Worm (Caenorhabditis elegans) whole organism, L1 larva: Measurements from ENCODE around the gene maph-9.

Experiments
- C04F5.9 ChIP-seq: sonication (generic microtip); optimal IDR thresholded peaks from 2 replicates; lab custom pipeline; 2016; ENCODE audit warnings: missing genetic modification characterization, missing compliant biosample characterization
- C16A3.4 ChIP-seq: fragments of 150-350 bp; optimal IDR thresholded peaks from 2 replicates; lab custom pipeline; 2014; ENCODE audit warnings: missing biosample characterization, missing genetic modification characterization
- F16B12.6 ChIP-seq: fragments of 150-350 bp; optimal IDR thresholded peaks from 2 replicates; lab custom pipeline; 2014; ENCODE audit warnings: missing biosample characterization, missing genetic modification characterization
- aha-1 ChIP-seq: fragments of 150-350 bp; optimal IDR thresholded peaks from 2 replicates; lab custom pipeline; 2014; ENCODE audit warnings: missing biosample characterization, missing genetic modification characterization
- alr-1 ChIP-seq: fragments of 200-800 bp; sonication (Bioruptor generic); optimal IDR thresholded peaks from 2 replicates; lab custom pipeline; 2018; ENCODE audit warnings: borderline replicate concordance, mild to moderate bottlenecking, missing genetic modification characterization, missing compliant biosample characterization
- blmp-1 ChIP-seq: fragments of 150-350 bp; optimal IDR thresholded peaks from 2 replicates; lab custom pipeline; 2014; ENCODE audit warnings: missing biosample characterization, missing genetic modification characterization
- ceh-8 ChIP-seq: fragments of 200-800 bp; sonication (Bioruptor generic); optimal IDR thresholded peaks from 2 replicates; lab custom pipeline; 2018; ENCODE audit warnings: mild to moderate bottlenecking, missing genetic modification characterization, moderate library complexity, missing compliant biosample characterization
- dpl-1 ChIP-seq, 3 experiments: fragments of 150-350 bp in 2 of 3; sonication (generic microtip) in 1 of 3; optimal IDR thresholded peaks; 2 replicates each; lab custom pipeline; 2014 to 2017; ENCODE audit warnings: missing biosample characterization in 3 of 3, missing genetic modification characterization in 3 of 3, missing genetic modification reagents in 3 of 3
- dsc-1 ChIP-seq: sonication (generic microtip); optimal IDR thresholded peaks from 2 replicates; lab custom pipeline; 2016; ENCODE audit warnings: mild to moderate bottlenecking, missing genetic modification characterization, missing compliant biosample characterization
- efl-1 ChIP-seq, 4 experiments: fragments of 150-350 bp; optimal IDR thresholded peaks in 3 of 4; peaks in 1 of 4; 1 replicate in 1 of 4; 2 replicates in 3 of 4; lab custom pipeline; 2014; ENCODE audit warnings: missing biosample characterization in 2 of 4, missing genetic modification characterization in 2 of 4, missing genetic modification reagents in 2 of 4
- egl-13 ChIP-seq: sonication (generic microtip); optimal IDR thresholded peaks from 2 replicates; lab custom pipeline; 2016; ENCODE audit warnings: missing genotype, missing genetic modification reagents, missing genetic modification characterization, missing compliant biosample characterization
- egl-27 ChIP-seq, 2 experiments: fragments of 150-350 bp in 1 of 2; sonication (generic microtip); optimal IDR thresholded peaks; 3 replicates each; lab custom pipeline; 2017 to 2018; ENCODE audit warnings: missing biosample characterization in 2 of 2, missing genetic modification characterization in 2 of 2, missing genetic modification reagents in 2 of 2
- elt-2 ChIP-seq: sonication (generic microtip); optimal IDR thresholded peaks from 2 replicates; lab custom pipeline; 2016; ENCODE audit warnings: missing genetic modification characterization, mild to moderate bottlenecking, inconsistent platforms, missing compliant biosample characterization, missing genetic modification reagents
- ets-5 ChIP-seq: fragments of 200-800 bp; sonication (Bioruptor generic); IDR thresholded peaks from 2 replicates; pipeline ENCODE4 v1.3.6; 2022; ENCODE audit warnings: missing genetic modification characterization, missing compliant biosample characterization
- fkh-10 ChIP-seq: sonication (generic microtip); optimal IDR thresholded peaks from 2 replicates; lab custom pipeline; 2017; ENCODE audit warnings: missing biosample characterization, missing genetic modification reagents, missing genetic modification characterization
- fkh-8 ChIP-seq: sonication (generic microtip); optimal IDR thresholded peaks from 2 replicates; lab custom pipeline; 2016; ENCODE audit warnings: mild to moderate bottlenecking, missing genetic modification characterization, missing compliant biosample characterization
- irx-1 ChIP-seq: sonication (generic microtip); optimal IDR thresholded peaks from 2 replicates; lab custom pipeline; 2016; ENCODE audit warnings: missing genetic modification characterization, missing compliant biosample characterization
- isw-1 ChIP-seq: fragments of 200-800 bp; sonication (Bioruptor generic); IDR thresholded peaks from 2 replicates; pipeline ENCODE4 v1.3.6; 2022; ENCODE audit warnings: missing genetic modification characterization, missing compliant biosample characterization
- jun-1 ChIP-seq: fragments of 150-350 bp; optimal IDR thresholded peaks from 2 replicates; lab custom pipeline; 2014; ENCODE audit warnings: missing biosample characterization, missing genetic modification reagents, missing genetic modification characterization
- lin-14 ChIP-seq: fragments of 200-800 bp; sonication (Bioruptor generic); optimal IDR thresholded peaks from 2 replicates; lab custom pipeline; 2018; ENCODE audit warnings: mild to moderate bottlenecking, missing genetic modification characterization, moderate library complexity, missing compliant biosample characterization
- lin-35 ChIP-seq, 2 experiments: fragments of 150-350 bp; optimal IDR thresholded peaks; 2 replicates each; lab custom pipeline; 2014; ENCODE audit warnings: missing biosample characterization in 2 of 2, missing genetic modification characterization in 2 of 2, missing genetic modification reagents in 2 of 2
- lin-39 ChIP-seq: fragments of 150-350 bp; optimal IDR thresholded peaks from 2 replicates; lab custom pipeline; 2014; ENCODE audit warnings: missing biosample characterization, missing genetic modification reagents, missing genetic modification characterization
- lir-3 ChIP-seq: sonication (generic microtip); optimal IDR thresholded peaks from 2 replicates; lab custom pipeline; 2016; ENCODE audit warnings: mild to moderate bottlenecking, missing genetic modification characterization, moderate library complexity, missing compliant biosample characterization; ENCODE audit not compliant: poor library complexity
- mdl-1 ChIP-seq, 2 experiments: fragments of 150-350 bp; optimal IDR thresholded peaks; 2 replicates each; lab custom pipeline; 2014 to 2017; ENCODE audit warnings: missing biosample characterization in 2 of 2, missing genetic modification characterization in 2 of 2, inconsistent platforms in 1 of 2
- mef-2 ChIP-seq: fragments of 150-350 bp; optimal IDR thresholded peaks from 2 replicates; lab custom pipeline; 2014; ENCODE audit warnings: missing biosample characterization, missing genetic modification characterization
- nhr-11 ChIP-seq: fragments of 150-350 bp; optimal IDR thresholded peaks from 2 replicates; lab custom pipeline; 2014; ENCODE audit warnings: missing biosample characterization, missing genetic modification characterization
- nhr-12 ChIP-seq: sonication (generic microtip); optimal IDR thresholded peaks from 2 replicates; lab custom pipeline; 2017; ENCODE audit warnings: missing biosample characterization, missing genetic modification characterization
- nhr-19 ChIP-seq: fragments of 200-800 bp; sonication (Bioruptor generic); conservative IDR thresholded peaks from 2 replicates; pipeline ENCODE4 v1.3.6; 2022; ENCODE audit warnings: missing genetic modification characterization, missing compliant biosample characterization
- nhr-20 ChIP-seq: sonication (generic microtip); optimal IDR thresholded peaks from 2 replicates; lab custom pipeline; 2016; ENCODE audit warnings: mild to moderate bottlenecking, missing genetic modification characterization, missing compliant biosample characterization
- nhr-237 ChIP-seq: fragments of 150-350 bp; optimal IDR thresholded peaks from 2 replicates; lab custom pipeline; 2014; ENCODE audit warnings: missing biosample characterization, missing genetic modification characterization
- nhr-28 ChIP-seq: fragments of 150-350 bp; optimal IDR thresholded peaks from 2 replicates; lab custom pipeline; 2014; ENCODE audit warnings: missing biosample characterization, missing genetic modification characterization
- nhr-47 ChIP-seq: sonication (generic microtip); optimal IDR thresholded peaks from 2 replicates; lab custom pipeline; 2016; ENCODE audit warnings: mild to moderate bottlenecking, missing genetic modification characterization, moderate library complexity, missing compliant biosample characterization
- nhr-76 ChIP-seq: sonication (generic microtip); optimal IDR thresholded peaks from 2 replicates; lab custom pipeline; 2017; ENCODE audit warnings: missing biosample characterization, missing genetic modification characterization
- nhr-77 ChIP-seq: fragments of 150-350 bp; optimal IDR thresholded peaks from 2 replicates; lab custom pipeline; 2014; ENCODE audit warnings: missing biosample characterization, missing genetic modification characterization
- nhr-85 ChIP-seq: sonication (generic microtip); peaks from one replicate; lab custom pipeline; 2016; ENCODE audit warnings: missing genetic modification characterization, inconsistent platforms, missing compliant biosample characterization
- nhr-90 ChIP-seq: sonication (generic microtip); optimal IDR thresholded peaks from 2 replicates; lab custom pipeline; 2016; ENCODE audit warnings: mild to moderate bottlenecking, missing genetic modification characterization, missing compliant biosample characterization; ENCODE audit not compliant: poor library complexity
- pag-3 ChIP-seq: sonication (generic microtip); optimal IDR thresholded peaks from 2 replicates; lab custom pipeline; 2017; ENCODE audit warnings: missing genetic modification characterization, mild to moderate bottlenecking, missing compliant biosample characterization, antibody characterized with exemption, borderline replicate concordance; ENCODE audit not compliant: insufficient read depth
- rnt-1 ChIP-seq: sonication (generic microtip); optimal IDR thresholded peaks from 2 replicates; lab custom pipeline; 2016; ENCODE audit warnings: mild to moderate bottlenecking, missing genetic modification characterization, moderate library complexity, missing compliant biosample characterization
- snu-23 ChIP-seq: sonication (generic microtip); optimal IDR thresholded peaks from 2 replicates; lab custom pipeline; 2016; ENCODE audit warnings: missing genetic modification characterization, missing compliant biosample characterization
- sox-4 ChIP-seq: sonication (generic microtip); optimal IDR thresholded peaks from 2 replicates; lab custom pipeline; 2016; ENCODE audit warnings: missing genetic modification characterization, missing compliant biosample characterization
- sptf-1 ChIP-seq: fragments of 150-350 bp; optimal IDR thresholded peaks from 2 replicates; lab custom pipeline; 2014; ENCODE audit warnings: missing biosample characterization, missing genetic modification characterization
- sup-37 ChIP-seq: fragments of 200-800 bp; sonication (Bioruptor generic); optimal IDR thresholded peaks from 2 replicates; lab custom pipeline; 2018; ENCODE audit warnings: mild to moderate bottlenecking, missing genetic modification characterization, missing compliant biosample characterization
- swsn-7 ChIP-seq: sonication (generic microtip); optimal IDR thresholded peaks from 2 replicates; lab custom pipeline; 2016; ENCODE audit warnings: missing genetic modification characterization, missing compliant biosample characterization
- tbx-2 ChIP-seq: sonication (generic microtip); optimal IDR thresholded peaks from 2 replicates; lab custom pipeline; 2016; ENCODE audit warnings: missing genetic modification characterization, missing compliant biosample characterization
- tlp-1 ChIP-seq: fragments of 150-350 bp; optimal IDR thresholded peaks from 2 replicates; lab custom pipeline; 2014; ENCODE audit warnings: missing biosample characterization, missing genetic modification characterization
- unc-30 ChIP-seq: sonication (generic microtip); optimal IDR thresholded peaks from 2 replicates; lab custom pipeline; 2017; ENCODE audit warnings: missing biosample characterization, missing genetic modification characterization
- unc-98 ChIP-seq: fragments of 200-800 bp; sonication (Bioruptor generic); IDR thresholded peaks from 2 replicates; pipeline ENCODE4 v1.3.6; 2022; ENCODE audit warnings: missing genetic modification characterization, missing compliant biosample characterization
- vab-15 ChIP-seq: sonication (generic microtip); optimal IDR thresholded peaks from 2 replicates; lab custom pipeline; 2017; ENCODE audit warnings: missing genotype, mild to moderate bottlenecking, missing genetic modification characterization, missing compliant biosample characterization
- zip-4 ChIP-seq: fragments of 200-800 bp; sonication (Bioruptor generic); optimal IDR thresholded peaks from 2 replicates; lab custom pipeline; 2018; ENCODE audit warnings: mild to moderate bottlenecking, missing genetic modification characterization, moderate library complexity, missing compliant biosample characterization
- ztf-4 ChIP-seq: fragments of 150-350 bp; optimal IDR thresholded peaks from 2 replicates; lab custom pipeline; 2014; ENCODE audit warnings: missing biosample characterization, missing genetic modification characterization

maph-9 gene

DNA sequence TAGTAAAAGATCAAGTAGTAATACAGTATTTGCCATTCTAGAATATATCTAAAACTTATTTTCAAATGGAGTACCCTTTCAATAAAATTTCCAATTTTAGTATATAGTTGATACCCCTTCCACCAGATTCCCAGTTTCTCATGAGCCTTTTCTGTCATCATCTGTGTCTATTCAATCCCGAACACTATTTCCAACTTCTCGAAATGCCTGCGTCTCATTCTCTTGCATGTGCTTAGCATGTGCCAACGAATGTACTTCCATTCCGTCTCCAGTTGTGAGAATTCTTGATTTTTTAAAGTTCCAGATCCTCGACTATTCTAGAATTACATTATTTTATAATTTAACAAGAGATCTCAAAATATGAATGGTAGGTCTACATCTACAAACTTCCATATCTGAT lies 10.1 kb downstream of the maph-9 start, which contains the start of gene C42D4.18 (continued):
- peak in 1 of 2 experiments; percentile 29 for TF ChIP-seq mdl-1 (tag; optimal IDR thresholded peaks at IDR 0.05; lab: Kevin White, UChicago)
- no peak for TF ChIP-seq sptf-1 (tag; lab: Kevin White, UChicago)
- peak; percentile 38 for TF ChIP-seq rnt-1 (tag; lab: Kevin White, UChicago)
- peak; percentile 25 for TF ChIP-seq swsn-7 (tag; lab: Kevin White, UChicago)
- no peak for TF ChIP-seq nhr-76 (tag; lab: Kevin White, UChicago)
- TF ChIP-seq ets-5 (GFP tag; lab: Robert Waterston, UW): no peak
- no peak for TF ChIP-seq elt-2 (tag; lab: Kevin White, UChicago)
- peak; percentile 37 for TF ChIP-seq fkh-8
- TF ChIP-seq C04F5.9: no peak
- peak; percentile 24 for TF ChIP-seq isw-1
- TF ChIP-seq lin-39 (tag; lab: Kevin White, UChicago): no peak
- peak; percentile 8 to 27 (median 13) for TF ChIP-seq dpl-1 (GFP tag; optimal IDR thresholded peaks at IDR 0.05; lab: Kevin White, UChicago)
- no peak for TF ChIP-seq unc-98 (GFP tag; lab: Robert Waterston, UW)
- no peak for TF ChIP-seq sup-37 (GFP tag; lab: Kevin White, UChicago)
- peak; percentile 65 to 73 for TF ChIP-seq efl-1 (optimal IDR thresholded peaks at IDR 0.05; lab: Kevin White, UChicago)
- TF ChIP-seq efl-1 (GFP tag; optimal IDR thresholded peaks at IDR 0.05 in 1 of 2; lab: Kevin White, UChicago): peak in 1 of 2 experiments; percentile 82
- no peak for TF ChIP-seq nhr-12 (tag; lab: Kevin White, UChicago)
- TF ChIP-seq nhr-85 (tag; lab: Kevin White, UChicago): peak; percentile 44
- no peak for TF ChIP-seq nhr-19
- no peak for TF ChIP-seq nhr-237
- no peak for TF ChIP-seq nhr-20
- no peak for TF ChIP-seq C16A3.4
- TF ChIP-seq blmp-1 (tag; lab: Kevin White, UChicago): no peak
- no peak for TF ChIP-seq nhr-77 (tag; lab: Kevin White, UChicago)
- peak; percentile 7 for TF ChIP-seq lir-3 (tag; lab: Kevin White, UChicago)
- TF ChIP-seq lin-14 (GFP tag; lab: Kevin White, UChicago): no peak
- TF ChIP-seq nhr-90 (tag; lab: Kevin White, UChicago): no peak
- peak; percentile 38 for TF ChIP-seq nhr-47 (tag; lab: Kevin White, UChicago)
- TF ChIP-seq tbx-2 (tag; lab: Kevin White, UChicago): no peak
- no peak for TF ChIP-seq unc-30 (tag; lab: Kevin White, UChicago)
- no peak for TF ChIP-seq ceh-8 (GFP tag; lab: Kevin White, UChicago)
- peak; percentile 50 for TF ChIP-seq snu-23 (GFP tag; lab: Kevin White, UChicago)
- no peak for TF ChIP-seq vab-15 (tag; lab: Kevin White, UChicago)
- no peak for TF ChIP-seq ztf-4 (tag; lab: Kevin White, UChicago)
- no peak for TF ChIP-seq pag-3 (tag; lab: Kevin White, UChicago)
- no peak for TF ChIP-seq irx-1 (tag; lab: Kevin White, UChicago)
- no peak for TF ChIP-seq mef-2 (tag; lab: Kevin White, UChicago)
- TF ChIP-seq tlp-1: no peak
- no peak for TF ChIP-seq fkh-10
- TF ChIP-seq egl-13 (tag; lab: Kevin White, UChicago): no peak
- no peak for TF ChIP-seq sox-4 (tag; lab: Kevin White, UChicago)
- no peak for TF ChIP-seq lin-35 (GFP tag; optimal IDR thresholded peaks at IDR 0.05; lab: Kevin White, UChicago)
- no peak for TF ChIP-seq alr-1
- TF ChIP-seq F16B12.6: peak; percentile 16
- TF ChIP-seq egl-27 (tag; optimal IDR thresholded peaks at IDR 0.05; lab: Kevin White, UChicago): no peak
- no peak for TF ChIP-seq nhr-11 (tag; lab: Kevin White, UChicago)
- TF ChIP-seq zip-4 (GFP tag; lab: Kevin White, UChicago): no peak
- no peak for TF ChIP-seq jun-1 (tag; lab: Kevin White, UChicago)
- peak; percentile 42 for TF ChIP-seq dsc-1 (tag; lab: Kevin White, UChicago)
- no peak for TF ChIP-seq nhr-28
- no peak for TF ChIP-seq aha-1 (tag; lab: Kevin White, UChicago)
